Worm (Caenorhabditis elegans) whole organism, L4/young adult: ENCODE results near the gene fkh-2.

ENCODE experiments used
- W03F9.2 ChIP-seq: fragments of 150-350 bp; optimal IDR thresholded peaks from 2 replicates; lab custom pipeline; 2014; ENCODE audit warnings: missing biosample characterization, missing genetic modification characterization
- dao-5 ChIP-seq: sonication (generic microtip); optimal IDR thresholded peaks from 2 replicates; lab custom pipeline; 2016; ENCODE audit warnings: missing genotype, missing genetic modification characterization, moderate library complexity, missing compliant biosample characterization
- him-1 ChIP-seq: sonication (generic microtip); optimal IDR thresholded peaks from 2 replicates; lab custom pipeline; 2016; ENCODE audit warnings: missing genotype, missing genetic modification reagents, missing genetic modification characterization, missing compliant biosample characterization

DNA sequence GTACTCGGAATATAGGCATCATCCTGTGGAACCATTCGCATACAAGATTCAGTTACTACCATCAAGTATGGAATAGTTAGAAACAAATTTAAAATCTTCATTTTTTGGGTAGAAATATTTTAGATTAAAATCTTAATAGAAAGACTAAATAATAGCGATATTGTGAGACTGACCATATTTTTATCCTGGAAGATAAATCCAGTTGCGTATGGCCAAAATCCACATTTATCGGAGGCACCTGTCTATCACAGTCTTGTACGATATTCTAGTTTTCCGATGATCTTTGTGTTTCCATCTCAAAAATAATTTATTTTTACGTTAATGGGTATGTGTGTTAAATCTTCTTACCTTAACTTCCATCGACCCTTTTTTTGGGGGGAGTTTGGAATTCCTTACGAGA is 22.2 kb upstream of the fkh-2 start, which contains the start of gene F47B7.3:
- TF ChIP-seq him-1 (tag; lab: Kevin White, UChicago) (no peak), W03F9.2 (tag; lab: Kevin White, UChicago) (no peak), dao-5 (tag; lab: Kevin White, UChicago) (no peak)
